Fruit fly (Drosophila melanogaster) whole organism, prepupa: ENCODE measurements around the gene Tango6.

ENCODE experiments used
- Blimp-1 ChIP-seq: fragments of 200-800 bp; sonication (Bioruptor generic); optimal IDR thresholded peaks from 3 replicates; lab custom pipeline; 2017; ENCODE audit warnings: missing biosample characterization, missing genetic modification characterization, mild to moderate bottlenecking, moderate library complexity, missing genetic modification reagents
- CG10631 ChIP-seq: fragments of 200-800 bp; sonication (Bioruptor generic); optimal IDR thresholded peaks from 2 replicates; lab custom pipeline; 2016; ENCODE audit warnings: missing biosample characterization, missing genetic modification characterization
- CG10669 ChIP-seq: fragments of 200-800 bp; sonication (Bioruptor generic); optimal IDR thresholded peaks from 3 replicates; lab custom pipeline; 2018; ENCODE audit warnings: missing biosample characterization, mild to moderate bottlenecking, missing genetic modification characterization, moderate library complexity
- CG11294 ChIP-seq: fragments of 200-800 bp; sonication (Bioruptor generic); IDR thresholded peaks from 2 replicates; pipeline ENCODE4 v1.3.6; 2022; ENCODE audit warnings: missing biosample characterization, missing genetic modification characterization
- CG11762 ChIP-seq: fragments of 200-800 bp; sonication (Bioruptor generic); optimal IDR thresholded peaks from 3 replicates; lab custom pipeline; 2016; ENCODE audit warnings: missing biosample characterization, missing genetic modification characterization; ENCODE audit not compliant: insufficient read depth
- CG15336 ChIP-seq: fragments of 200-800 bp; sonication (Bioruptor generic); IDR thresholded peaks from 2 replicates; pipeline ENCODE4 v1.3.6; 2022; ENCODE audit warnings: missing biosample characterization, missing genetic modification characterization
- CG1621 ChIP-seq: fragments of 200-800 bp; sonication (Bioruptor generic); optimal IDR thresholded peaks from 3 replicates; lab custom pipeline; 2018; ENCODE audit warnings: missing biosample characterization, mild to moderate bottlenecking, missing genetic modification characterization
- CG16779 ChIP-seq: fragments of 200-800 bp; sonication (Bioruptor generic); optimal IDR thresholded peaks from 3 replicates; lab custom pipeline; 2017; ENCODE audit warnings: missing biosample characterization, mild to moderate bottlenecking, missing genetic modification characterization
- CG3032 ChIP-seq: fragments of 200-800 bp; optimal IDR thresholded peaks from 2 replicates; lab custom pipeline; 2019; ENCODE audit warnings: missing biosample characterization, mild to moderate bottlenecking, missing genetic modification characterization, moderate library complexity
- CG31627 ChIP-seq: fragments of 200-800 bp; sonication (Bioruptor generic); optimal IDR thresholded peaks from 3 replicates; lab custom pipeline; 2016; ENCODE audit warnings: missing biosample characterization, missing genetic modification characterization
- CG32006 ChIP-seq: fragments of 200-800 bp; sonication (Bioruptor generic); optimal IDR thresholded peaks from 3 replicates; lab custom pipeline; 2017; ENCODE audit warnings: missing biosample characterization, mild to moderate bottlenecking, missing genetic modification characterization
- CG34406 ChIP-seq: fragments of 200-800 bp; sonication (Bioruptor generic); optimal IDR thresholded peaks from 3 replicates; lab custom pipeline; 2016; ENCODE audit warnings: missing biosample characterization, missing genetic modification characterization
- CG6163 ChIP-seq: fragments of 200-800 bp; sonication (Bioruptor generic); IDR thresholded peaks from 3 replicates; pipeline ENCODE4 v1.3.6; 2022; ENCODE audit warnings: missing biosample characterization, missing genetic modification characterization
- CG6276 ChIP-seq: fragments of 200-800 bp; sonication (Bioruptor generic); optimal IDR thresholded peaks from 2 replicates; lab custom pipeline; 2017; ENCODE audit warnings: missing biosample characterization, mild to moderate bottlenecking, missing genetic modification characterization
- CG6792 ChIP-seq: fragments of 200-800 bp; sonication (Bioruptor generic); optimal IDR thresholded peaks from 3 replicates; lab custom pipeline; 2016; ENCODE audit warnings: missing biosample characterization, missing genetic modification characterization
- CG6808 ChIP-seq: fragments of 200-800 bp; sonication (Bioruptor generic); optimal IDR thresholded peaks from 3 replicates; lab custom pipeline; 2017; ENCODE audit warnings: missing biosample characterization, missing genetic modification characterization, mild to moderate bottlenecking, moderate library complexity, missing genetic modification reagents
- CG6854 ChIP-seq: fragments of 200-800 bp; sonication (Bioruptor generic); optimal IDR thresholded peaks from 2 replicates; lab custom pipeline; 2017; ENCODE audit warnings: missing biosample characterization, mild to moderate bottlenecking, missing genetic modification characterization
- CG7368 ChIP-seq: fragments of 200-800 bp; sonication (Bioruptor generic); optimal IDR thresholded peaks from 3 replicates; lab custom pipeline; 2016; ENCODE audit warnings: missing biosample characterization, missing genetic modification characterization
- CG8119 ChIP-seq: fragments of 200-800 bp; sonication (Bioruptor generic); IDR thresholded peaks from 3 replicates; pipeline ENCODE4 v1.3.6; 2022; ENCODE audit warnings: missing biosample characterization, missing genetic modification characterization
- CG8319 ChIP-seq: fragments of 200-800 bp; sonication (Bioruptor generic); optimal IDR thresholded peaks from 3 replicates; lab custom pipeline; 2016; ENCODE audit warnings: missing biosample characterization, missing genetic modification characterization
- CG8632 ChIP-seq: fragments of 200-800 bp; sonication (Bioruptor generic); optimal IDR thresholded peaks from 3 replicates; lab custom pipeline; 2016; ENCODE audit warnings: missing biosample characterization, missing genetic modification characterization
- CG9139 ChIP-seq: fragments of 200-800 bp; sonication (Bioruptor generic); optimal IDR thresholded peaks from 3 replicates; lab custom pipeline; 2017; ENCODE audit warnings: missing biosample characterization, mild to moderate bottlenecking, missing genetic modification characterization
- Eip78C ChIP-seq: fragments of 200-800 bp; sonication (Bioruptor generic); peaks from one replicate; lab custom pipeline; 2016; ENCODE audit warnings: missing biosample characterization, missing genetic modification characterization
- Eip93F ChIP-seq: fragments of 200-800 bp; sonication (Bioruptor generic); optimal IDR thresholded peaks from 2 replicates; lab custom pipeline; 2016; ENCODE audit warnings: missing biosample characterization, mild to moderate bottlenecking, missing genetic modification characterization
- Ets21C ChIP-seq: fragments of 200-800 bp; sonication (Bioruptor generic); optimal IDR thresholded peaks from 3 replicates; lab custom pipeline; 2016; ENCODE audit warnings: missing biosample characterization, missing genetic modification characterization
- Ets96B ChIP-seq: fragments of 200-800 bp; optimal IDR thresholded peaks from 2 replicates; lab custom pipeline; 2019; ENCODE audit warnings: missing biosample characterization, mild to moderate bottlenecking, missing genetic modification characterization, moderate library complexity
- Gug ChIP-seq: fragments of 200-800 bp; sonication (Bioruptor generic); IDR thresholded peaks from 2 replicates; pipeline ENCODE4 v1.3.6; 2022; ENCODE audit warnings: missing biosample characterization, missing genetic modification characterization
- Hr39 ChIP-seq: fragments of 200-800 bp; sonication (Bioruptor generic); optimal IDR thresholded peaks from 2 replicates; lab custom pipeline; 2016; ENCODE audit warnings: missing biosample characterization, missing genetic modification characterization
- Hr4 ChIP-seq: fragments of 200-800 bp; sonication (Bioruptor generic); optimal IDR thresholded peaks from 3 replicates; lab custom pipeline; 2016; ENCODE audit warnings: missing biosample characterization, missing genetic modification characterization
- Lpt ChIP-seq: fragments of 200-800 bp; sonication (Bioruptor generic); optimal IDR thresholded peaks from 3 replicates; lab custom pipeline; 2016; ENCODE audit warnings: missing biosample characterization, missing genetic modification characterization
- Smox ChIP-seq: fragments of 200-800 bp; sonication (Bioruptor generic); optimal IDR thresholded peaks from 3 replicates; lab custom pipeline; 2016; ENCODE audit warnings: missing biosample characterization, missing genetic modification characterization
- Sox102F ChIP-seq: fragments of 200-800 bp; sonication (Bioruptor generic); optimal IDR thresholded peaks from 2 replicates; lab custom pipeline; 2016; ENCODE audit warnings: missing biosample characterization, mild to moderate bottlenecking, missing genetic modification characterization
- Sox14 ChIP-seq: fragments of 200-800 bp; sonication (Bioruptor generic); optimal IDR thresholded peaks from 3 replicates; lab custom pipeline; 2016; ENCODE audit warnings: missing biosample characterization, missing genetic modification characterization
- Sox15 ChIP-seq: fragments of 200-800 bp; sonication (Bioruptor generic); optimal IDR thresholded peaks from 3 replicates; lab custom pipeline; 2016; ENCODE audit warnings: missing biosample characterization, missing genetic modification characterization
- achi ChIP-seq: fragments of 200-800 bp; sonication (Bioruptor generic); optimal IDR thresholded peaks from 3 replicates; lab custom pipeline; 2016; ENCODE audit warnings: missing biosample characterization, missing genetic modification characterization
- dac ChIP-seq: fragments of 200-800 bp; sonication (Bioruptor generic); optimal IDR thresholded peaks from 2 replicates; lab custom pipeline; 2017; ENCODE audit warnings: missing biosample characterization, mild to moderate bottlenecking, missing genetic modification characterization
- eg ChIP-seq: fragments of 200-800 bp; sonication (Bioruptor generic); IDR thresholded peaks from 3 replicates; pipeline ENCODE4 v1.3.6; 2022; ENCODE audit warnings: missing biosample characterization, missing genetic modification characterization
- esn ChIP-seq: fragments of 200-800 bp; sonication (Bioruptor generic); optimal IDR thresholded peaks from 2 replicates; lab custom pipeline; 2016; ENCODE audit warnings: missing biosample characterization, mild to moderate bottlenecking, missing genetic modification characterization, moderate library complexity
- fd59A ChIP-seq: fragments of 200-800 bp; sonication (Bioruptor generic); optimal IDR thresholded peaks from 2 replicates; lab custom pipeline; 2017; ENCODE audit warnings: missing biosample characterization, mild to moderate bottlenecking, missing genetic modification characterization, missing genetic modification reagents
- fkh ChIP-seq: fragments of 200-800 bp; sonication (Bioruptor generic); optimal IDR thresholded peaks from 3 replicates; lab custom pipeline; 2017; ENCODE audit warnings: missing biosample characterization, mild to moderate bottlenecking, missing genetic modification characterization, moderate library complexity
- net ChIP-seq: fragments of 200-800 bp; sonication (Bioruptor generic); optimal IDR thresholded peaks from 3 replicates; lab custom pipeline; 2016; ENCODE audit warnings: missing biosample characterization, missing genetic modification characterization
- pdm3 ChIP-seq: fragments of 200-800 bp; sonication (Bioruptor generic); optimal IDR thresholded peaks from 3 replicates; lab custom pipeline; 2016; ENCODE audit warnings: missing biosample characterization, missing genetic modification characterization
- spab ChIP-seq: fragments of 200-800 bp; sonication (Bioruptor generic); optimal IDR thresholded peaks from 2 replicates; lab custom pipeline; 2017; ENCODE audit warnings: missing biosample characterization, mild to moderate bottlenecking, missing genetic modification characterization, missing genetic modification reagents
- svp ChIP-seq: fragments of 200-800 bp; sonication (Bioruptor generic); peaks from one replicate; lab custom pipeline; 2016; ENCODE audit warnings: missing biosample characterization, missing genetic modification characterization
- topi ChIP-seq: fragments of 200-800 bp; sonication (Bioruptor generic); optimal IDR thresholded peaks from 3 replicates; lab custom pipeline; 2016; ENCODE audit warnings: missing biosample characterization, missing genetic modification characterization

Gene Tango6

DNA sequence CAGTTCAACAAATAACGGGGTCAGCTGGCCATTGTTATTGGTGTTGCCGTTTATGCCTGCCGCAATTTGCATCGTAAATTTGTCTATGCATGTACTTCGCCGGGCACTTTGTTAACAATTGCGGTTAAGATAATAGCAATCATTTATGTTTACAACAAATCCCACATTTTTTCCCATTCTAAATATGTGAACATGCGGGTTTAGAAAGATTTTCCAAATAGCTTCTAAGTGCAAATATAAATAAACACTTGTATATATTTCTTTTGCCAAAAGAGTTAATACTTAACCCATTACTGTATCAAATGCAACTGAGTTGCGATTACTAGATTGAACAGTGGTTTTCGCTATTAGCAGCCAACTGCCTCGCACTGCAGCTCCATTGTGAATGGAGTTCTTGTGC lies 12.2 kb downstream of the Tango6 start:
- TF ChIP-seq achi (GFP tag; lab: Kevin White, UChicago) (no peak), CG8119 (peak; percentile 42; the same call in 2 of the 3 replicates), CG16779 (no peak), CG11294 (peak; percentile 34; the same call in 1 of the 2 replicates), pdm3 (GFP tag; lab: Kevin White, UChicago) (peak; percentile 11), Gug (GFP tag; lab: Robert Waterston, UW) (no peak), Eip78C (GFP tag; lab: Kevin White, UChicago) (peak; percentile 45), Hr4 (GFP tag; lab: Kevin White, UChicago) (peak; percentile 24), CG6854 (GFP tag; lab: Kevin White, UChicago) (no peak), CG32006 (GFP tag; lab: Kevin White, UChicago) (peak; percentile 42), CG6276 (GFP tag; lab: Kevin White, UChicago) (peak; percentile 37), eg (GFP tag; lab: Robert Waterston, UW) (peak; percentile 72), CG15336 (GFP tag; lab: Robert Waterston, UW) (peak; percentile 61), CG8632 (GFP tag; lab: Kevin White, UChicago) (no peak), CG7368 (GFP tag; lab: Kevin White, UChicago) (no peak), Eip93F (no peak)

DNA sequence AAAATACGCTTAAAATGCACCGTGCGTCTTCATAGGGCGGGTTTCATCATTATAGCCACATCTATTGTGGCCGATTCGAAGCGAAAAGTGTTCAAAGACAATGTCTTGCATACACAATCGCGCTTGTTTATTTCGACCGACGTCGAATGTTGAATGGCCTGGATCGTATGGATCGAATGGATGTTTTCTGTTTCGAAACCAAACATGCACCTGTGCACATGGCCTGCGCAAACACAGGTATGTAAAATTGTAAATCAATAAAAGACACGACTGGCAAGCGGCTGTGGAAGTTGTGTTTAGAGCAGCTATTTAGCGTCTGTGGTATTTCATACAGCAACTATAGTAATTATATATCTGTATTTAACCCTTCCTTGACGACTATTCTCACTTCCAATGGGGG lies 12.7 kb downstream of the Tango6 start:
- TF ChIP-seq dac (no peak), CG34406 (GFP tag; lab: Kevin White, UChicago) (no peak), CG6854 (GFP tag; lab: Kevin White, UChicago) (no peak), fkh (GFP tag; lab: Kevin White, UChicago) (peak; percentile 1)
- TF ChIP-seq, all 60 proteins: peak for 1

DNA sequence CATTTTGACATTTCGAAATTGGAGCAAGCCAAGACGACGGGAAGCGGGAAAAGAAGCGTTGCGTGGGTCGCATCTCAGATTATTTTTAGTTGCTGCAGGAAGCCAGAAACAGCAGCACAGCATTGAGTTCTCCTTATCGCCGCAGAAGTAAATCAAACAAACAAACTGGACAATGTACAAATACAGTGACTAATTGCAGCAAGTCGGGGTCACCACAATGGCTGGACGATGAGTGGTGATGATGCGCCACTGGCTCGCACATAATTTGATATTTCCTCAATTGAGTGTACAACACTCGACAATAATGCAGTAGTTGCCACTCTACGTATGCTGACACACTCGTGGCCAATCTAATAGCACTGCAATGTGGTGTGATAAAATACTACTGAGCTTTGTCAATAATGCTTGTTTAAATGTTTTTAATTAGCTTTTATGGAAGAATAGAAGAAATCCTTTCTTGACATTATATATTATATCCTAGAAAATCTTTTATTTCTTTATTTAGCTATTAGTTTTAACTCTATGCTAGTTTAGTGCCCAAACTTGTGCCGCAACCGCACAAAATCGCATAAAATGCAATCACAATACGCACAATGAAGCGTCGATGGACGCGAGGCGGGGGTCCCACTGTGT lies 13.2 kb downstream of the Tango6 start:
- TF ChIP-seq CG34406 (GFP tag; lab: Kevin White, UChicago), result peak; percentile 51
- TF ChIP-seq CG6792, result peak; percentile 58
- TF ChIP-seq esn (GFP tag; lab: Kevin White, UChicago), result peak; percentile 51
- peak; percentile 54 for TF ChIP-seq CG1621
- peak; percentile 93 for TF ChIP-seq CG15336 (GFP tag; lab: Robert Waterston, UW)
- TF ChIP-seq CG8319 (GFP tag; lab: Kevin White, UChicago), result peak; percentile 91
- TF ChIP-seq CG6854 (GFP tag; lab: Kevin White, UChicago), result no peak
- TF ChIP-seq Blimp-1 (GFP tag; lab: Kevin White, UChicago), result no peak
- peak; percentile 87 for TF ChIP-seq eg (GFP tag; lab: Robert Waterston, UW)
- peak; percentile 36 for TF ChIP-seq CG7368 (GFP tag; lab: Kevin White, UChicago)
- peak; percentile 69 for TF ChIP-seq CG3032 (tag; lab: Kevin White, UChicago)
- TF ChIP-seq net (GFP tag; lab: Kevin White, UChicago), result peak; percentile 72
- peak; percentile 51 for TF ChIP-seq Sox14 (GFP tag; lab: Kevin White, UChicago)
- peak; percentile 21 for TF ChIP-seq Smox (GFP tag; lab: Kevin White, UChicago)
- TF ChIP-seq svp, result peak; percentile 76
- peak; percentile 10 for TF ChIP-seq Sox15 (GFP tag; lab: Kevin White, UChicago)
- TF ChIP-seq spab (GFP tag; lab: Kevin White, UChicago), result peak; percentile 58
- TF ChIP-seq CG6808, result peak; percentile 70
- peak; percentile 61 for TF ChIP-seq fd59A (GFP tag; lab: Kevin White, UChicago)
- TF ChIP-seq Gug (GFP tag; lab: Robert Waterston, UW), result peak; percentile 81
- TF ChIP-seq CG11294, result peak; percentile 77
- TF ChIP-seq CG10669, result peak; percentile 57
- no peak for TF ChIP-seq Ets21C
- TF ChIP-seq Sox102F, result peak; percentile 16
- TF ChIP-seq achi (GFP tag; lab: Kevin White, UChicago), result peak; percentile 76
- peak; percentile 64 for TF ChIP-seq Ets96B (tag; lab: Kevin White, UChicago)
- peak; percentile 8 for TF ChIP-seq topi
- peak; percentile 26 for TF ChIP-seq CG11762
- peak; percentile 70 for TF ChIP-seq CG10631 (GFP tag; lab: Kevin White, UChicago)
- TF ChIP-seq Hr39 (GFP tag; lab: Kevin White, UChicago), result peak; percentile 4
- no peak for TF ChIP-seq CG9139
- peak; percentile 63 for TF ChIP-seq dac
- TF ChIP-seq CG16779, result peak; percentile 57
- TF ChIP-seq CG31627 (GFP tag; lab: Kevin White, UChicago), result no peak
- TF ChIP-seq Eip78C (GFP tag; lab: Kevin White, UChicago), result peak; percentile 88
- TF ChIP-seq CG6163 (GFP tag; lab: Robert Waterston, UW), result peak; percentile 56; the same call in 2 of the 3 replicates
- peak; percentile 84 for TF ChIP-seq Lpt (GFP tag; lab: Kevin White, UChicago)
